Worm (Caenorhabditis elegans) whole organism, L4 larva: ENCODE data around the gene dmsr-10.
A peak's percentile ranks its signal among the peaks of the same experiment; 100 is the strongest.

ENCODE experiments used
- F26F4.8 ChIP-seq: fragments of 200-800 bp; sonication (Bioruptor generic); conservative IDR thresholded peaks from 2 replicates; pipeline ENCODE4 v1.3.6; 2022; ENCODE audit warnings: missing genetic modification characterization, missing compliant biosample characterization
- F44E2.7 ChIP-seq: fragments of 200-800 bp; sonication (Bioruptor generic); IDR thresholded peaks from 2 replicates; pipeline ENCODE4 v2.1.2; 2022; ENCODE audit warnings: missing genetic modification characterization, missing compliant biosample characterization
- F49E8.2 ChIP-seq: sonication (generic microtip); optimal IDR thresholded peaks from 2 replicates; lab custom pipeline; 2016; ENCODE audit warnings: missing compliant biosample characterization, mild to moderate bottlenecking, missing genetic modification characterization, borderline replicate concordance
- T20F7.1 ChIP-seq: fragments of 200-800 bp; sonication (Bioruptor generic); optimal IDR thresholded peaks from 2 replicates; lab custom pipeline; 2018; ENCODE audit warnings: mild to moderate bottlenecking, missing genetic modification characterization, missing compliant biosample characterization
- Y5F2A.4 ChIP-seq: fragments of 200-800 bp; sonication (Bioruptor generic); optimal IDR thresholded peaks from 2 replicates; lab custom pipeline; 2018; ENCODE audit warnings: mild to moderate bottlenecking, missing genetic modification characterization, missing compliant biosample characterization
- aha-1 ChIP-seq: fragments of 150-350 bp; peaks from one replicate; lab custom pipeline; 2014; ENCODE audit warnings: missing biosample characterization, missing genetic modification characterization
- ama-1 ChIP-seq: fragments of 150-350 bp; optimal IDR thresholded peaks from 2 replicates; lab custom pipeline; 2014; ENCODE audit warnings: inconsistent platforms, mixed read lengths
- ceh-20 ChIP-seq: fragments of 200-800 bp; sonication (Bioruptor generic); IDR thresholded peaks from 2 replicates; pipeline ENCODE4 v1.3.6; 2022; ENCODE audit warnings: missing genetic modification reagents, missing genetic modification characterization, missing compliant biosample characterization
- ces-1 ChIP-seq: fragments of 150-350 bp; sonication (generic microtip); optimal IDR thresholded peaks from 4 replicates; lab custom pipeline; 2014; ENCODE audit warnings: missing biosample characterization, missing genetic modification reagents, missing genetic modification characterization
- daf-16 ChIP-seq, 3 experiments: sonication (generic microtip); optimal IDR thresholded peaks; 2 replicates each; lab custom pipeline; 2016 to 2017; ENCODE audit warnings: missing genetic modification characterization in 3 of 3, missing genetic modification reagents in 3 of 3, mild to moderate bottlenecking in 2 of 3, missing compliant biosample characterization in 2 of 3, missing biosample characterization in 1 of 3, moderate library complexity in 1 of 3
- dmd-9 ChIP-seq: fragments of 200-800 bp; sonication (Bioruptor generic); IDR thresholded peaks from 2 replicates; pipeline ENCODE4 v1.3.6; 2022; ENCODE audit warnings: missing genetic modification reagents, missing genetic modification characterization, missing compliant biosample characterization
- dve-1 ChIP-seq: sonication (generic microtip); optimal IDR thresholded peaks from 2 replicates; lab custom pipeline; 2017; ENCODE audit warnings: antibody characterized with exemption, mild to moderate bottlenecking, missing genetic modification characterization, missing compliant biosample characterization; ENCODE audit not compliant: insufficient read depth
- egl-27 ChIP-seq: sonication (generic microtip); optimal IDR thresholded peaks from 3 replicates; lab custom pipeline; 2017; ENCODE audit warnings: missing biosample characterization, missing genetic modification reagents, missing genetic modification characterization
- egl-43 ChIP-seq: fragments of 200-800 bp; sonication (Bioruptor generic); IDR thresholded peaks from 2 replicates; pipeline ENCODE4 v1.3.6; 2022; ENCODE audit warnings: missing genetic modification reagents, missing genetic modification characterization, missing compliant biosample characterization
- fkh-10 ChIP-seq: fragments of 150-350 bp; optimal IDR thresholded peaks from 2 replicates; lab custom pipeline; 2014; ENCODE audit warnings: missing biosample characterization, missing genetic modification reagents, missing genetic modification characterization
- fos-1 ChIP-seq: fragments of 150-350 bp; optimal IDR thresholded peaks from 2 replicates; lab custom pipeline; 2014; ENCODE audit warnings: missing biosample characterization, missing genetic modification characterization
- gei-8 ChIP-seq: fragments of 200-800 bp; sonication (Bioruptor generic); optimal IDR thresholded peaks from 2 replicates; lab custom pipeline; 2018; ENCODE audit warnings: mild to moderate bottlenecking, missing genetic modification characterization, missing compliant biosample characterization
- hmg-1.1 ChIP-seq: fragments of 200-800 bp; sonication (Bioruptor generic); IDR thresholded peaks from 2 replicates; pipeline ENCODE4 v1.3.6; 2022; ENCODE audit warnings: missing genetic modification reagents, missing genetic modification characterization, missing compliant biosample characterization
- lin-15B ChIP-seq: fragments of 150-350 bp; sonication (generic microtip); optimal IDR thresholded peaks from 3 replicates; lab custom pipeline; 2014; ENCODE audit warnings: missing biosample characterization, missing genetic modification characterization
- lin-39 ChIP-seq: fragments of 150-350 bp; optimal IDR thresholded peaks from 2 replicates; lab custom pipeline; 2014; ENCODE audit warnings: missing biosample characterization, missing genetic modification reagents, missing genetic modification characterization
- lir-3 ChIP-seq: sonication (generic microtip); optimal IDR thresholded peaks from 2 replicates; lab custom pipeline; 2016; ENCODE audit warnings: mild to moderate bottlenecking, missing genetic modification characterization, missing compliant biosample characterization
- madf-5 ChIP-seq, 2 experiments: fragments of 200-800 bp; sonication (Bioruptor generic); IDR thresholded peaks; 2 replicates each; pipeline ENCODE4 v1.3.6; 2022; ENCODE audit warnings: missing compliant biosample characterization in 2 of 2, missing genetic modification characterization in 2 of 2
- madf-9 ChIP-seq: fragments of 200-800 bp; sonication (Bioruptor generic); conservative IDR thresholded peaks from 2 replicates; pipeline ENCODE4 v1.3.6; 2022; ENCODE audit warnings: missing genetic modification reagents, missing genetic modification characterization, missing compliant biosample characterization
- mdl-1 ChIP-seq, 2 experiments: fragments of 150-350 bp in 1 of 2; sonication (generic microtip) in 1 of 2; optimal IDR thresholded peaks; 2 replicates each; lab custom pipeline; 2014 to 2017; ENCODE audit warnings: missing biosample characterization in 2 of 2, missing genetic modification characterization in 2 of 2
- mdt-29 ChIP-seq: fragments of 200-800 bp; sonication (Bioruptor generic); IDR thresholded peaks from 2 replicates; pipeline ENCODE4 v1.3.6; 2022; ENCODE audit warnings: missing genetic modification reagents, missing genetic modification characterization, missing compliant biosample characterization
- mep-1 ChIP-seq: fragments of 150-350 bp; sonication (generic microtip); optimal IDR thresholded peaks from 3 replicates; lab custom pipeline; 2014; ENCODE audit warnings: missing biosample characterization, missing genetic modification characterization
- mes-2 ChIP-seq: sonication (generic microtip); optimal IDR thresholded peaks from 2 replicates; lab custom pipeline; 2016; ENCODE audit warnings: missing genotype, mild to moderate bottlenecking, missing genetic modification characterization, missing compliant biosample characterization; ENCODE audit not compliant: poor library complexity, severe bottlenecking
- nhr-10 ChIP-seq: fragments of 150-350 bp; optimal IDR thresholded peaks from 2 replicates; lab custom pipeline; 2014; ENCODE audit warnings: missing biosample characterization, missing genetic modification characterization
- nhr-102 ChIP-seq: sonication (generic microtip); optimal IDR thresholded peaks from 2 replicates; lab custom pipeline; 2016; ENCODE audit warnings: mild to moderate bottlenecking, missing genetic modification characterization, moderate library complexity, missing compliant biosample characterization
- nhr-11 ChIP-seq: fragments of 150-350 bp; optimal IDR thresholded peaks from 2 replicates; lab custom pipeline; 2014; ENCODE audit warnings: missing biosample characterization, missing genetic modification characterization
- nhr-111 ChIP-seq: fragments of 200-800 bp; sonication (Bioruptor generic); optimal IDR thresholded peaks from 2 replicates; lab custom pipeline; 2018; ENCODE audit warnings: mild to moderate bottlenecking, missing genetic modification characterization, missing compliant biosample characterization
- nhr-25 ChIP-seq: sonication (generic microtip); optimal IDR thresholded peaks from 2 replicates; lab custom pipeline; 2017; ENCODE audit warnings: missing genetic modification characterization, mild to moderate bottlenecking, missing compliant biosample characterization, antibody characterized with exemption, moderate library complexity, borderline replicate concordance; ENCODE audit not compliant: insufficient read depth
- nhr-28 ChIP-seq: fragments of 150-350 bp; optimal IDR thresholded peaks from 2 replicates; lab custom pipeline; 2014; ENCODE audit warnings: missing biosample characterization, missing genetic modification characterization
- nhr-42 ChIP-seq: fragments of 200-800 bp; sonication (Bioruptor generic); IDR thresholded peaks from 2 replicates; pipeline ENCODE4 v1.3.6; 2022; ENCODE audit warnings: missing genetic modification characterization, missing compliant biosample characterization
- nhr-77 ChIP-seq: fragments of 150-350 bp; optimal IDR thresholded peaks from 2 replicates; lab custom pipeline; 2014; ENCODE audit warnings: missing biosample characterization, missing genetic modification characterization
- pqm-1 ChIP-seq: sonication (generic microtip); optimal IDR thresholded peaks from 2 replicates; lab custom pipeline; 2017; ENCODE audit warnings: missing biosample characterization, missing genetic modification characterization
- saeg-2 ChIP-seq: fragments of 200-800 bp; sonication (Bioruptor generic); IDR thresholded peaks from 2 replicates; pipeline ENCODE4 v1.3.6; 2022; ENCODE audit warnings: missing genetic modification reagents, missing genetic modification characterization, missing compliant biosample characterization
- skn-1 ChIP-seq: fragments of 150-350 bp; optimal IDR thresholded peaks from 2 replicates; lab custom pipeline; 2014; ENCODE audit warnings: missing biosample characterization, missing genetic modification characterization
- snpc-1.2 ChIP-seq: fragments of 200-800 bp; sonication (Bioruptor generic); IDR thresholded peaks from 2 replicates; pipeline ENCODE4 v1.3.6; 2022; ENCODE audit warnings: missing genetic modification reagents, missing genetic modification characterization, missing compliant biosample characterization
- tra-1 ChIP-seq: fragments of 200-800 bp; sonication (Bioruptor generic); IDR thresholded peaks from 2 replicates; pipeline ENCODE4 v1.3.6; 2022; ENCODE audit warnings: missing genetic modification reagents, missing genetic modification characterization, missing compliant biosample characterization
- unc-130 ChIP-seq: sonication (generic microtip); optimal IDR thresholded peaks from 2 replicates; lab custom pipeline; 2016; ENCODE audit warnings: missing genetic modification reagents, missing genetic modification characterization, missing compliant biosample characterization
- unc-39 ChIP-seq: sonication (generic microtip); optimal IDR thresholded peaks from 2 replicates; lab custom pipeline; 2017; ENCODE audit warnings: missing biosample characterization, missing genetic modification characterization
- zip-11 ChIP-seq: fragments of 200-800 bp; sonication (Bioruptor generic); IDR thresholded peaks from 2 replicates; pipeline ENCODE4 v1.3.6; 2022; ENCODE audit warnings: missing genetic modification characterization, missing compliant biosample characterization
- ztf-11 ChIP-seq: fragments of 150-350 bp; optimal IDR thresholded peaks from 2 replicates; lab custom pipeline; 2014; ENCODE audit warnings: missing biosample characterization, missing genetic modification characterization
- ztf-7 ChIP-seq: fragments of 150-350 bp; optimal IDR thresholded peaks from 2 replicates; lab custom pipeline; 2014; ENCODE audit warnings: missing biosample characterization, missing genetic modification characterization

dmsr-10 gene

ce11 chrV:6801850-6802249 is at the start of gene dmsr-10:
TSS of gene dmsr-10 (minus strand) at chrV:6801950.
- TF ChIP-seq madf-9 (GFP tag; lab: Robert Waterston, UW): no peak
- TF ChIP-seq aha-1 (tag; lab: Kevin White, UChicago): peak; percentile 3

DNA sequence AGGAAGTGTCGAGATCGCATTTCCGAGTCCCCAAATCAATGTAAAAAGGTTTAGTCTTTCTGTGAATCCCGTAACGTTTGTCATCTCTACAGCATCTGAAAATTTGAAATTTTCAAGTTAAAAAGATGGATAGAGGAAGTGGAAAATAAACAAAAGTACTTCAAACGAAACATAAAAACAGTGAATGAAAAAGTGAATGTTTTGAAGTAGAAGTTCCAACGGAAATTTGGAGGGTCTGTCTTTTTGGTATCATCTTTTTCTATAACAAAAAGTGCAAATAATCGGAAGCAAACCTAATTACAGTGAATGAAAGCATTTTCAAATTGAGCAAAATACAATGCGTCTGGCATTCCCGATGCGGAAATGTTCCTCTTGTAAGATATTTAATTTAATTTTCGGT is 44.8 kb upstream of the dmsr-10 start, which contains the start of gene lgc-54:
Gene lgc-54, minus strand, starts transcription at position 101 of the 400 bp plus-strand sequence.
- TF ChIP-seq nhr-102 (tag; lab: Kevin White, UChicago): no peak
- TF ChIP-seq ama-1 (lab: Kevin White, UChicago): no peak
- TF ChIP-seq nhr-11 (tag; lab: Kevin White, UChicago): no peak
- no peak for TF ChIP-seq nhr-42 (GFP tag; lab: Robert Waterston, UW)
- no peak for TF ChIP-seq lin-39
- no peak for TF ChIP-seq dve-1 (tag; lab: Kevin White, UChicago)
- peak; percentile 82 for TF ChIP-seq aha-1 (tag; lab: Kevin White, UChicago)
- TF ChIP-seq ces-1: no peak
- TF ChIP-seq lin-15B (tag; lab: Kevin White, UChicago): no peak

DNA sequence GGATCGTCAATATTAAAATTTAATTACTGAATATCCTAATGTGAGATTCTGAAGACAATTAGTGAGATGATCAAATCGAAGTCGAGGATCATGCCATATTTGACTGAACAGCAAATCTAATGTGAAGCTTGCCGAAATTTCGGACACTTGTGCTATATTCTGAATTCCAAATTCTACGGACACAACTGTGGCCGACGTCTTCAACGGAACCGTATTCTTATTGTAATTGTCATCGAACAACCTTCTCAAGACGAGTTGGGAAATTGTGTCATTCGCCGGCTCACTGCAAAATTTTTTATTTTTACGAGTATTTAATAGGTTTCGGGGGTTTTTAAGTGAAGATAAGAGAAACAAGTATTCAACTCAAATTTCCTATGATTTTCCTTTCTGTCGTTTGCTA is 40.7 kb upstream of the dmsr-10 start, which contains the start of gene T15B7.1:
Gene T15B7.1, plus strand, starts transcription at position 301 of the 400 bp plus-strand sequence.
- no peak for TF ChIP-seq egl-27
- TF ChIP-seq mdl-1 (tag; optimal IDR thresholded peaks at IDR 0.05; lab: Kevin White, UChicago): no peak
- TF ChIP-seq fkh-10 (GFP tag; lab: Kevin White, UChicago): no peak
- no peak for TF ChIP-seq madf-5 (GFP tag; IDR thresholded peaks at IDR 0.05; lab: Robert Waterston, UW)

ce11 chrV:6839008-6839407 is 37.3 kb upstream of the dmsr-10 start, which contains the start of gene hpo-8:
TSS of gene hpo-8 (plus strand) at chrV:6839289.
- TF ChIP-seq egl-43 (GFP tag; lab: Robert Waterston, UW) (no peak), unc-130 (GFP tag; lab: Kevin White, UChicago) (no peak), mdl-1 (tag; optimal IDR thresholded peaks at IDR 0.05; lab: Kevin White, UChicago) (no peak), fos-1 (tag; lab: Kevin White, UChicago) (no peak), mdt-29 (GFP tag; lab: Robert Waterston, UW) (no peak), lin-39 (no peak), snpc-1.2 (GFP tag; lab: Robert Waterston, UW) (no peak), T20F7.1 (no peak), daf-16 (GFP tag; optimal IDR thresholded peaks at IDR 0.05; lab: Kevin White, UChicago) (no peak), daf-16 (tag; optimal IDR thresholded peaks at IDR 0.05; lab: Kevin White, UChicago) (peak; percentile 7), zip-11 (GFP tag; lab: Robert Waterston, UW) (no peak), saeg-2 (no peak), nhr-42 (GFP tag; lab: Robert Waterston, UW) (no peak), F49E8.2 (tag; lab: Kevin White, UChicago) (no peak), ceh-20 (no peak), Y5F2A.4 (no peak), fkh-10 (GFP tag; lab: Kevin White, UChicago) (no peak), F44E2.7 (GFP tag; lab: Robert Waterston, UW) (no peak), ztf-11 (tag; lab: Kevin White, UChicago) (no peak), nhr-77 (tag; lab: Kevin White, UChicago) (peak; percentile 37), F26F4.8 (GFP tag; lab: Robert Waterston, UW) (no peak), nhr-25 (tag; lab: Kevin White, UChicago) (no peak), skn-1 (tag; lab: Kevin White, UChicago) (no peak), unc-39 (tag; lab: Kevin White, UChicago) (no peak), pqm-1 (peak; percentile 38), ztf-7 (no peak), mep-1 (tag; lab: Kevin White, UChicago) (no peak), lir-3 (no peak), nhr-10 (tag; lab: Kevin White, UChicago) (no peak), nhr-28 (tag; lab: Kevin White, UChicago) (peak; percentile 56), mes-2 (tag; lab: Kevin White, UChicago) (no peak), hmg-1.1 (no peak), gei-8 (GFP tag; lab: Kevin White, UChicago) (no peak), nhr-111 (GFP tag; lab: Kevin White, UChicago) (no peak), dve-1 (tag; lab: Kevin White, UChicago) (peak; percentile 0), lin-15B (tag; lab: Kevin White, UChicago) (no peak), dmd-9 (GFP tag; lab: Robert Waterston, UW) (no peak), tra-1 (GFP tag; lab: Robert Waterston, UW) (no peak)
